Fruit fly (Drosophila melanogaster): Measurements from ENCODE around the gene wor.

Gene wor

DNA sequence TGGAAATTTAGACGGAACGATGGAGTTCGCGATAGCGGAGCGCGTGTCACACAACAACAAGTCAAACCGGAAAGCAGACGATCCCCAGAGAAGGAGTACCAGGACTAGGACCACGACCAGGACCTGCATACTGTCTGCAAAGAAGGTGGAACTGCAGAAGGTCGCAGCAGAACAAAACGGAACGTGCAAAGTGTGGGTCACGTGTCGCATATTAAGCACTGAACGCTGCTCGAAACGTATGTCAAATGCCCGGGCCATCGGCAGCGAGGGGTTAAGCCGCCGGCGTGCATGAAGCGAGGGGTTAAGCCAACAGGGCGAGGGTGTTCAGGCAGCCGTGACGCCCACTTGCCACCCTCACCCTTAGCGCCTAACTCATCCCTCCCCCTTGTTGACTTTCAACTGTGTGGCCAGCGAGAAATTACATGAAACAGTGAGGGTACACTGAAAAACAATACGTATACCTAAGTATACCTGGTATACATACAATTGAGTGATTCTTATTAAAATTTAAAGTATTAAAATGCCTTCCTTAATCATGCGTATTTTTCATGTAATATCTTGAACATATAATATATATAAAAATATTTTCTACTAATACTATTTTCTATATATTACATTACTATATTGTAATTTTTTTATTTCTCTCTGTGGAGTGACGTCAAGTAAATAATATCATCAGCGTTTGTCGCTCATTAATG, 16.6 kb upstream of the wor start:
- TF ChIP-seq Dll (optimal IDR thresholded peaks at IDR 0.05), result no peak
- no peak for TF ChIP-seq usp (GFP tag; optimal IDR thresholded peaks at IDR 0.05)
- no peak for TF ChIP-seq pan (optimal IDR thresholded peaks at IDR 0.05)
- TF ChIP-seq psq (optimal IDR thresholded peaks at IDR 0.05), result no peak
- TF ChIP-seq CG8478 (optimal IDR thresholded peaks at IDR 0.05), result no peak
- no peak for TF ChIP-seq EcR (GFP tag; optimal IDR thresholded peaks at IDR 0.05)

DNA sequence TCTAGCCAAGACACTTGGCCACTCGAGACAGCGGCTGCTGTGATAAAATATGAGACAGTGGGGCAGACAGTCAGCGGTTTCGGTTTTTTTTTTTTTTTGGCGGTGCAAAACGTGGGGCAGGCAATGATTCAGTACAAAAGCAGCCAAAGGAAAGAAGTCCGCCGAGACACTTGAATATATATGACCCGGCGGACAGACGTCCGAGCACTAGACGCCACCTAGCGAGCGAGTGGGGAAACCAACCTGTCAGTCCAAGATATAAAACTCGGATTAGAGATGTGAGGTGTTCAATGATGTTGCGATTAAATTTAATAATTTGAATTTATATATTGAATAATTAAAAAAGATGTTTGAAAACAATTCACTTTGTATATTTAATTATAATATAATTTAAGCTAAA, 13.6 kb upstream of the wor start:
- no peak for TF ChIP-seq EcR (GFP tag; optimal IDR thresholded peaks at IDR 0.05)
- TF ChIP-seq psq (optimal IDR thresholded peaks at IDR 0.05), result no peak
- TF ChIP-seq Dll (optimal IDR thresholded peaks at IDR 0.05), result no peak
- TF ChIP-seq CG8478 (optimal IDR thresholded peaks at IDR 0.05), result no peak
- no peak for TF ChIP-seq pan (optimal IDR thresholded peaks at IDR 0.05)
- TF ChIP-seq usp (GFP tag; optimal IDR thresholded peaks at IDR 0.05), result no peak

DNA sequence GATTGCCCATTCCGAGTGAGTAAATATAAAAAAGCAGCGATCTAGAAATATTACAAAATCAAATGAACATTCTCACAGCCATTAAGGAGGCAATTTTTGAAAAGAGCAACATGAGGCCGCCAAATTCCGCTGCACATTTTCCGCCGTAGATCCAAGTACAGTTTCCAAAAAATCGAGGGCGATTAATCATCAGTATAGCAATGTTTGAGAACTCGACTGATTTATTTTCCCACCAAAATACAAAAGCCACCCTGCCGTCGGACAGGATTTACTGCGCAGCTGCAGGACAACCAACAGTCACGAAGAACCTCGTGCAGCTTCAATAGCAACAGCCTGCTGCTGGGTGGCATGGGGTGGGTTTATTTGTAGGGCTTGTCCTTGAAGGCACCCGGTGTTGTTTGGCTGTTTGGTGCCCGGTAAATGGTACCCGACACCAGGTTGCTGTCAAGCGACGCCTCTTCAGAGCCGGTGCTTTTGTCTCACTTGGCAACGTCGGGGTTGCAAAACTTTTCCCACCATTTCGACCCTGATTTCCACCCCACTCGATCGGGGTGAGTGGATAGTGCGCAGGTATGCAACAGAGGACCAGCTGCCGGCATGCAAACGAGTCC, 10.4 kb upstream of the wor start:
- TF ChIP-seq psq (optimal IDR thresholded peaks at IDR 0.05), result no peak

DNA sequence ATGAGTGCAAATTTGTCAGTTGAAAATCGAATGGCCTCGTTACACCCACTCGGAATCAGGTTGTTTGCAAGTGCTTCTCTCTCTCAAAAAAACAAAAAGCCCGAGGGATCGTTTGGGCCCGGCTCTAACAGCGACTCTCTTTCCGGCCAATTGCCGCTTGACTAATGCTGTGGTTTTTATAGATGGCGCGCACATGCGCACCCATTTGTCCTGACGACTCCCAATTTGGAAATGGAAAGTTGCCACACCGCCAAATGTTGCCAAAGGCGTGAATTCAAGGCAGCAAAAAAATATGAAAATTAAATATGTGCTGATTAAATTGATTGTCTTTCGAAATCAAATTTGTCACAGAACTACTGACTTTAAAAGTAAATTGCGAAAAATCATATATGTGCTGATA, 9.5 kb upstream of the wor start:
- no peak for TF ChIP-seq psq (optimal IDR thresholded peaks at IDR 0.05)
- TF ChIP-seq Dll (optimal IDR thresholded peaks at IDR 0.05), result no peak
- TF ChIP-seq CG8478 (optimal IDR thresholded peaks at IDR 0.05), result no peak
- no peak for TF ChIP-seq EcR (GFP tag; optimal IDR thresholded peaks at IDR 0.05)
- no peak for TF ChIP-seq usp (GFP tag; optimal IDR thresholded peaks at IDR 0.05)
- TF ChIP-seq pan (optimal IDR thresholded peaks at IDR 0.05), result no peak

DNA sequence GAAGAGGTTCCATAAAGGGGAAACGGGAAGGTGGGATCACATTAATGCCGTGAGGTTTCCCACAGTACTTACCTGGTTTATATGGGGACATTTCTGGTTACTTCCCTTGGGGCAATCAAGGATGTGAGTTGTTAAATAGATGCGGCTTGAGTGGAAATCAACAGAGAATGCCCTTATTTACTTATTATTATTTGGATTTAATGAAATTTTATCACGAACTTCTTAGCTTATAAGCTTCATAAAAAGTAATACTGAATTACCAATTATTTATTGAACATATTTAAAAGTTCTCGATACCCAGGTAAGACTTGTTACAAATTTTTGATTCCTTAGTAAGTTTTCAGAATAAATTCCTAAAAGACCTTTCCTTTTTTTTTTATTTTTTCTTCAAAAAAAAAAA, 7.6 kb upstream of the wor start, which contains the start of gene CG4161:
Gene CG4161, plus strand, starts transcription at position 301 of the 400 bp plus-strand sequence.
- no peak for TF ChIP-seq usp (GFP tag; optimal IDR thresholded peaks at IDR 0.05)
- TF ChIP-seq pan (optimal IDR thresholded peaks at IDR 0.05), result no peak
- no peak for TF ChIP-seq Dll (optimal IDR thresholded peaks at IDR 0.05)
- no peak for TF ChIP-seq EcR (GFP tag; optimal IDR thresholded peaks at IDR 0.05)
- no peak for TF ChIP-seq psq (optimal IDR thresholded peaks at IDR 0.05)
- TF ChIP-seq CG8478 (optimal IDR thresholded peaks at IDR 0.05), result no peak

DNA sequence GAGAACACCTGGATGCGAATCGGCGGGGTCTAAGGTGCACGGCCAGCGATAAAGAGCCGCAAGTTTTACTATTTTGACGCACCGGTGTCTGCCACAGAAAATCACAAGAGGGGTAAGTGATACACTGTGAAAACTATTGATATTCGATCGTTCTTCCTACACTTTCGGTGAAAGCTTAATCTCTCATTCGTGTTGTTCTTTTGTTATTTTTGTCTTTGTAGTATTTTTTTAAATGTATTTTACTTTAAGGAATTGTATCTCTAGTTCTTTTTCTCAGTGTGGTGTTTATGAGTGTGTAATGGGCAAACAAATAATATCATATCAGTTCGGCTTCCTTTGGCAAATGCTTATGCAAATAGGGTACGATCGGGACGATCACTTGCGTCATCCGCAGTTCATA, 6.9 kb upstream of the wor start:
- TF ChIP-seq Dll (optimal IDR thresholded peaks at IDR 0.05), result no peak
- TF ChIP-seq psq (optimal IDR thresholded peaks at IDR 0.05), result no peak
- TF ChIP-seq pan (optimal IDR thresholded peaks at IDR 0.05), result no peak
- no peak for TF ChIP-seq EcR (GFP tag; optimal IDR thresholded peaks at IDR 0.05)
- TF ChIP-seq usp (GFP tag; optimal IDR thresholded peaks at IDR 0.05), result no peak
- TF ChIP-seq CG8478 (optimal IDR thresholded peaks at IDR 0.05), result no peak

DNA sequence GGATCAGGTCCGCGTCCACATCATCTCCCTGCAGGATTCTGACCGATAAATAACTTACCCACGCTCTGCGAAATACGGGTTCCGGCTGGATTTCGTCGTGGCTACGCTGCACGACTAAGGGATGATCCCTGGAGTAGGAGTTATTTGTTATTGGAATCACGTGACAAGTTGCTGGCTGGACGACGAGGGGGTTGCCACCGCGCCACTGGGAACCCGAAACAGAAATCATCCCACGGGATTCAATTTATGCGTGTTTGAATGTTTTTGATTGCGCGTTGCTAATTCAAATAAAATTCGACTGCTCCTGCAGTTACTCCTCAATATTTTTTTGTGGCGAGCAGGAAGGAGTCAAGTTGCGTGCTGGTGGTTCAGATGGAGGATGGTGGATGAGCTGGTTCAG, 4.3 kb upstream of the wor start:
- no peak for TF ChIP-seq CG8478 (optimal IDR thresholded peaks at IDR 0.05)

DNA sequence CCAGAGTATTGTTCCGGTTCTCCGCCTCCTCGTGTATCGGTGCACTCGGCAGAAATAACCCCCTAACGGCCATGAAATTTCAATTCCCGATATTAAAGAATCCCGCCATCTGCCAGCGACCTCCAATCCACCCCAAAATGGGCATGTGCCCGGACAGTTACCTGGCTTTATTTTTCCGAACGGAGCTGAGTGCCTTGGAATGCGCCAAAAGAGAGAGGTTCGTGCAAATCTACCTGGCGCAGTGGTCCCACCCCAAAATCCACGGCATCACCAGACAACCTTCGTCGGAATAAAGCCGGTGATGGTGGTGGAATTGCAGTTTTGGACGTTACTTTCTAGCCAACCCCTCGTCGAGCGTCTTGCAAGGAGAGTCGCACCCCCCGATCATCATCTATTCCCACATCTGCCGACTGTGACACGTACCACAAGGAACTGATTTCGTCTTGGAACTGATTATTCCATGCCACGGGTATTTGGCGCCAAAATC, 1.4 kb upstream of the wor start:
- TF ChIP-seq pan (optimal IDR thresholded peaks at IDR 0.05) (no peak), Dll (optimal IDR thresholded peaks at IDR 0.05) (no peak), CG8478 (optimal IDR thresholded peaks at IDR 0.05) (no peak), EcR (GFP tag; optimal IDR thresholded peaks at IDR 0.05) (no peak), psq (optimal IDR thresholded peaks at IDR 0.05) (no peak), usp (GFP tag; optimal IDR thresholded peaks at IDR 0.05) (no peak)

DNA sequence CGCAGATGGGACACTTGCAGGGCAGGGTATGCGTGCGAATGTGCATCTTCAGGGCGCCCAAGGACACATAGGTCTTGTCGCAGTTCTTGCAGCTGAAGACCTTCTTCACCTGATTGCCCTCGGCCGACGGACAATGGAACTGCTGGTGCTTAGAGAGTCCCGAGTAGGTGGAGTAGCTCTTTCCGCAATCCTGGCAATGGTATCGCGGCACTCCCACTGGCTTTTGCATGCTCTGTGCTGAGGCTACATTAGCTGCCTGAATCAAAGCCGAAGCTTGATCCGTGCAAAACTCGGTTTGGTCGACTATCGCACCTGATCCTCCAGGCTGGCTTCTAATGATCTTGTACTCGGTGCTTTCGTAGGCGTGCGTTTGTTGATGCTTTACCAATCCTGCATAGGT, 1.2 kb downstream of the wor start:
- TF ChIP-seq psq (optimal IDR thresholded peaks at IDR 0.05) (no peak), Dll (optimal IDR thresholded peaks at IDR 0.05) (no peak), CG8478 (optimal IDR thresholded peaks at IDR 0.05) (no peak), usp (GFP tag; optimal IDR thresholded peaks at IDR 0.05) (no peak), pan (optimal IDR thresholded peaks at IDR 0.05) (no peak), EcR (GFP tag; optimal IDR thresholded peaks at IDR 0.05) (no peak)

DNA sequence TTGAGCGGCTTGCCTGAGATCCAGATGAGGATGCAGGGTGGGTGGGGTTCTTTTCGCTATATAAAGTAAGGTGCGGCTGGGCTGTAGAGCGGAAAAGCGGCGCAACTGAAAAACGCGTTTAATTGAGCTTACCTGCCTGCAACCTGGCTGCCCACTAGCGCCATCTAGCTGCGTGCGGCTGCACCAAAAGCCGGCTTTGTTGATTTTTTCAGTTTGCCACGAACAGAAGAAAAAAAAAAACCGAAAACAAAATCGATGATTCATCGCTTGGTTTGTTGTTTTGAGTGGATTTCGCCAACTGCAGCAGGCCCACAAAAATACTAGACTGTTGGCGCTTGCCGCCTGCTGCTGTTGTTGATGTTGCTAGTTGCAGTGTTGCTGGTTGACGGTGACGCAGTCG, 2.9 kb downstream of the wor start:
- TF ChIP-seq CG8478 (optimal IDR thresholded peaks at IDR 0.05) (no peak), Dll (optimal IDR thresholded peaks at IDR 0.05) (no peak), pan (optimal IDR thresholded peaks at IDR 0.05) (no peak), psq (optimal IDR thresholded peaks at IDR 0.05) (no peak), EcR (GFP tag; optimal IDR thresholded peaks at IDR 0.05) (no peak), usp (GFP tag; optimal IDR thresholded peaks at IDR 0.05) (no peak)

DNA sequence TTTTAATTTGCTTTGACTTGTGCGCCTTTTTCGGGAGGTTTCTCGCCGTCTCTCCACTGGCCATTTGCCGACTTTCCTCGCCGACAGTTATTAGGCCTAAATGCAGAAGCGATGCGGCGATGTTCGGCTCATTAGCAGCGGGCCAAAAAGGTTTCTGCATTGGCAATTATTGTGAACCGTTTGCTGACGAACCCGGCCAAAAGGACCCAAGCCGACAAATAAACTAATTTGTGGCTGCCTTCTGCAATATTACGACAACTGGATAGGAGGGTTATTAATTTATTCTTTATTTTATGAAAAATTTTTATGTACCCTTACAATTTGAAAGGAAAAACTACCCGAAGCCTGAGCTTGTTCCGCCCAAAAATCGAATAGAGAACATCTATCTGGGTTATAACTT, 7.1 kb downstream of the wor start, which contains the start of gene CG44869:
Gene CG44869, minus strand, starts transcription at position 101 of the 400 bp plus-strand sequence.
- no peak for TF ChIP-seq Dll (optimal IDR thresholded peaks at IDR 0.05)
- no peak for TF ChIP-seq EcR (GFP tag; optimal IDR thresholded peaks at IDR 0.05)
- no peak for TF ChIP-seq psq (optimal IDR thresholded peaks at IDR 0.05)
- TF ChIP-seq CG8478 (optimal IDR thresholded peaks at IDR 0.05), result no peak
- TF ChIP-seq usp (GFP tag; optimal IDR thresholded peaks at IDR 0.05), result no peak
- TF ChIP-seq pan (optimal IDR thresholded peaks at IDR 0.05), result no peak

DNA sequence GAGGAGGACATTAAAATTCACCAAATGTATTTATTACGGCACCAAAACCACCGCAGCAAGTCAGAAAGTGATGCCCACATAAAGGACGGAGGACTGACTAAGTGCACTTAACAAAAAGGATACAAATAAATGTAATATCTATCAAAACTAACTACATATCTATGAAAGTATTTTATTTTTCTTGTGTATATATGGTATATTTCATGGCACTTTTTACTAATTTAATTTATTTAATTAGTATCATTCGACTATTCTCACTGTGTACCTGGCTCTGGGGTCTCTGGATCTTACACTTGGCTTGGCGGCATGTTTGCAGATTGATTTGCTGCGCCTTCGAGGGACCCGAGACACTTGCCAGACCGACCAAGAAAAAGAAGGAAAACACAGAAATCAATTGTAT, 11.3 kb downstream of the wor start:
- TF ChIP-seq usp (GFP tag; optimal IDR thresholded peaks at IDR 0.05) (no peak), Dll (optimal IDR thresholded peaks at IDR 0.05) (no peak), psq (optimal IDR thresholded peaks at IDR 0.05) (no peak), pan (optimal IDR thresholded peaks at IDR 0.05) (no peak), EcR (GFP tag; optimal IDR thresholded peaks at IDR 0.05) (no peak), CG8478 (optimal IDR thresholded peaks at IDR 0.05) (no peak)

DNA sequence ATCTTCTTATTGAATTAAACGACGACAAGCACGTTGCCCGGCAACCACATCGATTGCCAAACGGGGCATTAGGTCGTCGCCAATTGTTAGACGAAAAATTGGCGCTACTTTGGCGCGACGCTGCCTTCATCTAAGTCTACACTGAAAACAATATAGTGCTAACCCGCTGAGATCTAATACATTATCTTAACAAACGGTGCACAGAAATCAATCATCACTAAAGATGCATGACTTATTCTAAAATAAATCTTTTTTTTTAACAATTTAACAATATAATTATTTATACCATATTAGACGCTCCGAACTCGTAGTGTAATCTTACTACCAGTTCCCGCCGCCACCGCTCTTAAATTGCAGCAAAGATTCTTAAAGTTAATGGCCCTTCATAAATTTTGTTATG, 13.5 kb downstream of the wor start:
- TF ChIP-seq CG8478 (optimal IDR thresholded peaks at IDR 0.05) (no peak), pan (optimal IDR thresholded peaks at IDR 0.05) (no peak), Dll (optimal IDR thresholded peaks at IDR 0.05) (no peak), EcR (GFP tag; optimal IDR thresholded peaks at IDR 0.05) (no peak), usp (GFP tag; optimal IDR thresholded peaks at IDR 0.05) (no peak), psq (optimal IDR thresholded peaks at IDR 0.05) (no peak)
